Fruit fly (Drosophila melanogaster) Kc167 (cell line): ENCODE measurements around the gene CG46311.

ENCODE experiments used
- Myc ChIP-seq: fragments of >200 bp; optimal IDR thresholded peaks from 2 replicates; lab custom pipeline; 2017; ENCODE audit warnings: missing external identifiers
- Sin3A ChIP-seq: fragments of >200 bp; optimal IDR thresholded peaks from 2 replicates; lab custom pipeline; 2018; ENCODE audit warnings: missing external identifiers
- h ChIP-seq: fragments of >200 bp; optimal IDR thresholded peaks from 3 replicates; lab custom pipeline; 2018; ENCODE audit warnings: missing external identifiers
- insv ChIP-seq: fragments of >200 bp; optimal IDR thresholded peaks from 3 replicates; lab custom pipeline; 2018; ENCODE audit warnings: missing external identifiers
- psq ChIP-seq: fragments of >200 bp; optimal IDR thresholded peaks from 2 replicates; lab custom pipeline; 2017; ENCODE audit warnings: missing external identifiers
- ttk ChIP-seq: sonication (Bioruptor generic); optimal IDR thresholded peaks from 2 replicates; lab custom pipeline; 2017; ENCODE audit warnings: missing external identifiers

The CG46311 gene

DNA sequence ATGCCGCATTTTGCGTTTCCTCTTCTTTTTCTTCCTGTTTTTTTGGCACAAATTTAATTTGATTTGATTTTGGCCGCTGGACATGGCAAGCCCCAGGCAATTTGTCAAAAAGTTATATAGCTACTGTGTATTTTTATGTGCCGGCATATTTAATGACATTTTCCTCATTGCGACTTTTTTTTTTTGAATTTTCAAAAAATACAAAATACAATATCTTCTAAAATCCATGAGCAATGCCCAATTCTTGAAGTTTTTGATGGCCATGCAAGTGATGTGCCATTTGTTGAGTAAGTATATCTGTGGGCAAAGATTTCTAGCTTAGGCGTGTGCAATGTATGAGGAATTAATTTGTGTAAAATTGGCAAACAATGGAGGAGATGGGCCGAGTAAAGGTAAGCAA lies 7.9 kb upstream of the CG46311 start, which contains the start of gene CG11816:
Gene CG11816 (minus strand): TSS at position 101 of the 400 bp plus-strand sequence.
- TF ChIP-seq ttk (lab: Kevin White, UChicago) (no peak), Sin3A (no peak), h (no peak), insv (lab: Kevin White, UChicago) (no peak), psq (lab: Kevin White, UChicago) (no peak), Myc (lab: Kevin White, UChicago) (no peak)

DNA sequence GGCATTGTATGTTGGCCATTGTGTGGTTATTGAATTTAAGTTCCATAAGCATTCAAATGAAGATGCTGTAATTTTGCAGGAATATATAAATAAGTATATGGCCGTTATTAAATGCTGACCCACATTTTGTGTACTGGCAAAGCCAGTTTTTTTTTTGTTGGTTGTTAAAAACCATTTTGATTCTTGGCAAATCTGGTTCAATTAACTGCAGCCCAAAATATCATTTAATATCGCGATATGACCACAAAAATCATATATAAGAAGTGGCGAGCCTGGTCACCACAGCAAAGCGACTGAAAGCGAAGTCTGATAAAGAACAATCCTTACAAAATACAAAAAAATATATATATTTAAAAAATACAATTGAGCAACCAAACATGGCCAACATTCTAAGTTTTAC lies 7.5 kb upstream of the CG46311 start, which contains the start of gene CG32631:
Gene CG32631 (plus strand): TSS at position 301 of the 400 bp plus-strand sequence.
- TF ChIP-seq psq (lab: Kevin White, UChicago) (no peak), Sin3A (no peak), insv (lab: Kevin White, UChicago) (no peak), h (no peak), ttk (lab: Kevin White, UChicago) (no peak), Myc (lab: Kevin White, UChicago) (no peak)

DNA sequence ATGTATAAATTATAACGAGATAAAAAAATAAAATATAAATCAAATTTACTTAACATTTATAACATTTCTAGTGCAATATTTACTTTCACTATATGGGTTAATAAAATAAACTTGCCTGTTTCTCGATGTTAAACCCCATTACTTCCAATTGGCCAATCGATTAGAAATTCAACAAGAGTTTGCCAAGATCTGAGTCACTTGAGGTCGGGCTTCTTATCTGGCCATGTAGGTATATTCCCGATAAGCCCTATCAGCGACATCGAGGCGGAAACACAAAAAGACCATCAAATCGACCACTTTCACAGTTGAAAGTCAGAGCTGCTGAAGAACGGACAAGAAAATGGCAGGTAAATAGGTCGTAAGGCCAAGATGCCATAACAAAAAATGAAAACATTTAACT lies 2.3 kb upstream of the CG46311 start, which contains the start of gene CG32633:
Gene CG32633 (plus strand): TSS at position 301 of the 400 bp plus-strand sequence.
- no peak for TF ChIP-seq Sin3A
- no peak for TF ChIP-seq h
- TF ChIP-seq ttk (lab: Kevin White, UChicago), result no peak
- TF ChIP-seq Myc (lab: Kevin White, UChicago), result no peak
- no peak for TF ChIP-seq insv (lab: Kevin White, UChicago)
- TF ChIP-seq psq (lab: Kevin White, UChicago), result no peak

DNA sequence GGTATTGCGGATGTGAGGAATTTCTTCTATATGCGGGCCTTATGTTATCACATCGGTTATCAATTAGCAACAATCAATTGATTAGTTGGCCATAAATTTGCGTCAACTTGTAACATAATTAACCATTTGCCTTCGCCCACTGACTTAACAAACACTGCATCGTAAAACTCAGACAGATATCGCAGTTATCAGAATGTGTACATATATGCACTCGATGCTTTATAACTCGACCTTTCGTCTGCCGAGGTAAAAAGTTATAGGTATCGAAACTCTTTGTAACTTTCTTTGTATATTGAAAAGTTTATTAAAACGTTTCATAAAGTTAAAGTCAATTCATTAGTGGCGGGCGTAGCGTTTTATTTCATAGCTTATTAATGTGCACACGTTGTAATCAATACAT lies 581 bp upstream of the CG46311 start:
- TF ChIP-seq insv (lab: Kevin White, UChicago), result no peak
- no peak for TF ChIP-seq h
- no peak for TF ChIP-seq ttk (lab: Kevin White, UChicago)

DNA sequence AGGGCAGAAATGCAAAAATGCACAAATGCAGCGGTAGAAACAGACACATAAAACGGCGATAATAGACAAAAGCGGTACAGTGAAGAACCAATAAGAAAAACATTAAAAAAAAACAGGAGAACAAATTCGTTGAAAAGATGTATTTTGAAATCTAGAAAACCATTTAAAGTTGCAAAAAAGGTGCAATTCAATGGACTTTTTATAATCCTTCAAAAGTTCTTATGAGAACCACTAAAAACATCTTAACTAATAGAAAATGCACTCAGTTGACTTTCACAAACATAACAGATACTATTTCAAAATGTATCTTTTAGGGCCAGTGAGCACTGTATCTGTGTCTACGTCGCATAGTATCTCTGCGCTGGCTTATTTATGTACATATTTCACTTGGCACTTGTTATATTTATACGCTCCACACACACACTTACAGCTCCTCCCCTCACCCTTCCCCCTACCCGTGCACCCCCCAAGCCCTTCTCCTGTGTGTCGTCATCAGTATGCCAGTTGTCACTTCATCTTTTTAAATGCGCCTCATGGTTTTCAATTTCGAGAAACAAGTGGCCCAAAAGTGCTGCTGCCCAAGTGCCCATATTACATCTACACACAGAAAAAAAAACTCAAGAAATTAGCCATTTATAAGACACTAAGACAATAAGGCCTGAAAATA lies 2.0 kb downstream of the CG46311 start:
- TF ChIP-seq h (no peak), psq (lab: Kevin White, UChicago) (no peak), insv (lab: Kevin White, UChicago) (no peak), Sin3A (no peak), ttk (lab: Kevin White, UChicago) (no peak), Myc (lab: Kevin White, UChicago) (no peak)

DNA sequence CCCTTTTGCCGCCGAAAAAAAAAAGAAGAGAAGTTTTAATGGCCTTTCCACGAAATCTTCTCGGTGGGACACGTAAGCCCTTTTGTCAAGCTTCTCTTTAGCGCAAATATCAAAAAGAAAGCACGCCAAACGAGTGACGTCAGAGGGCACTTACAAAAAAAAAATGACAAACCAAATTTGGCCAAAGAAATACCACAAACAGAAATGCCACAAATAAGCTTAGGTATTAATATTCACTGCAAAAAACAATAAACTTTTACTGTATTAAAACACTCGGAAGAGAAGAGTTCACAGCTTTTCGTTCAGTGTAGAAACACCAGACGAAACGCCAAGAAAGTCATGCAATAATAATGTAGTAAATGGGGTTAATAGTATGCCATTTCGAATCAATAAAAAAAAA lies 4.5 kb downstream of the CG46311 start:
- TF ChIP-seq h (no peak), ttk (lab: Kevin White, UChicago) (no peak), insv (lab: Kevin White, UChicago) (no peak), Myc (lab: Kevin White, UChicago) (no peak), psq (lab: Kevin White, UChicago) (no peak), Sin3A (no peak)

DNA sequence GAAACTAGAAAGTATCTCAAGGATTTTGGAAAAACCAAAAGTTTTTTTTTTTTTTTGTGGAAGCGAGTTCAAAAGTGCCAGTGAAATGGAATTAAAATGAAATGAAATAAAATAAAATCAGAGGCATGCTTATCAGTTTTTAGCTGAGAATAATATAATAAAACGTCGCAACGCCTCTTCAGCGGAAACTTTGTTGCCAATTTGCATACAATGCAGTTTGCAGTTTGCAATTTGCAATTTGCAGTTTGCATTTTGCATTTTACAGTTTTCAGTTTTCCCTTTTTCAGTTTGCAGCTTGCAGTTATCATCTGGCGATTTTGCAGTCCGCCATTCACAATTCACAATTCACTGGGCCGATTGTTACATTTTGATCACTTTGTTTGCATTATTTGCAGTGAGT lies 5.2 kb downstream of the CG46311 start:
- no peak for TF ChIP-seq ttk (lab: Kevin White, UChicago)
- TF ChIP-seq insv (lab: Kevin White, UChicago), result no peak
- TF ChIP-seq Sin3A, result no peak
- no peak for TF ChIP-seq psq (lab: Kevin White, UChicago)
- TF ChIP-seq h, result no peak
- no peak for TF ChIP-seq Myc (lab: Kevin White, UChicago)

DNA sequence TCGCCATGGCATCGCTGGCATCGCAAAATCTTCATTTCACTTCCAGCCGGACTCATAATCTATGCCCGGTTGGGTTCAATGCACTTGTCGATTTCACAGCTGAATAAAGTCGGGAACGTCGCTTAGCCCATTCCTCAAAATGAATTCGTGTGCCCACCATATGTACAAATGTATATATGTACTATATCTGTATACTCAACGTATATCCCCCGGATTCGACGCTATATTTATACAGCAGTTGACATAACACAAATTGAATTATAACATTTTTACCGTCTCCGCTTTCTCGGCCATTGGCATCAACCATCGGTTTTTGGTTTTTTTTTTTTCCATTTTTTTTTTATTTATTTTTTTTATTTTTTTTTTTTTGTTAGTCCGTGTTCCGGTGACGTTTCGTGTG lies 6.6 kb downstream of the CG46311 start:
- TF ChIP-seq psq (lab: Kevin White, UChicago) (no peak), Sin3A (no peak), ttk (lab: Kevin White, UChicago) (no peak), h (no peak), insv (lab: Kevin White, UChicago) (no peak), Myc (lab: Kevin White, UChicago) (no peak)

DNA sequence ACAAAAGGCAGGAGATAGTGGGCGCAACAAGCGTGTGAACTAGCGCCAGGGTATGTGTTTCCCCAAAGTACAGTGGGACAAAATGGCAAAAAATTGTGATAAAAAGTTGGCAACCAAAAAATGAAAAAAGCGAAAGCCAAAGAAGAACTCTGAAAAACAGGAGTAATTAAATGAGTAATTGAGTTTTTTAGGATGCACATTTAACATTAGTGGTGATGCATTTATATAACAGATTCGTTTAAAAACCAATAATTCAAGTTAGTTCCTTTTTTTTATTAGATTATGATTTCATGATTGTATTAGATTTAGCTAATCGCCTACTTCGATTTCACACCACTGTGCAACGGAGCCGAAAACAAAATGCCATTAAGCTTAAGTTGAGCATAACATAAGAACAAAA lies 8.8 kb downstream of the CG46311 start:
- TF ChIP-seq insv (lab: Kevin White, UChicago), result no peak
- no peak for TF ChIP-seq Sin3A
- TF ChIP-seq psq (lab: Kevin White, UChicago), result no peak
- TF ChIP-seq ttk (lab: Kevin White, UChicago), result no peak
- TF ChIP-seq h, result no peak
- no peak for TF ChIP-seq Myc (lab: Kevin White, UChicago)

DNA sequence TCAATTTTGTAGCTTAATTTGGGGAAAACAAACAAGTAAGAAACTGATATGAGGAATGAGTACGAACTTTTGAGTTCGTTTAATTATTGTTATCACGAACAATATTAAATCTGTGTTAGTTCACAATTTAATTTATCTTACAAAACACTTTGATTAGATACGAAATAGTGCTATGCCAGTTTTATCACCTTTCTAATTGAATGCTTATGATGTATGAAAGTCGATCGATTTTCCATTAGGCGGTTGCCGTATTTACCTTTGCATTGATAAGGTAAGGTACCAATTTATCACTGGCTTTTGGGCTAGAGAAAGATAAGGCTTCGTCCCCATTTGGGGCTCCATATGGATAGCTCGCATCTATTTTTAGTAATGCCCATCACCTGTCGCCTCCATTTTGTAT lies 15.7 kb downstream of the CG46311 start:
- TF ChIP-seq psq (lab: Kevin White, UChicago) (no peak), Sin3A (no peak), Myc (lab: Kevin White, UChicago) (no peak), insv (lab: Kevin White, UChicago) (no peak), h (no peak), ttk (lab: Kevin White, UChicago) (no peak)

DNA sequence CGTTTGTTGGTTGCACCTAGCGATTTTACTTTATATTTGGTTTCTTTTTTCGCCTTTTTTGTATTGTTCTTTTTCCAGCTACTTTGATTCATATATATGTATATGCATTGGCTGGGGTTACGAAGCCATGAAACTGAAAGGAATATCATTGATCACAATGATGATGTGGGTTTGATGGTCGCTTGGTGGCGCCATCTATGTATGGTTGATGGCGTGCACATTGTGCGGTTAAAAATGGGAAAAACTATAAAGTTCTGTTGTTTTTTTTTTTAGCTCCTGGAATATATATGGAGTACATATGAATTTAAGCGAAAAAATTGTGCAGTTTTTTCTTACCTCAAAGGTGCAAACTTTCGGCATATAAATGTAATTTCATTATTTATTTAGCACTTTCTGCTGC lies 23.3 kb downstream of the CG46311 start:
- TF ChIP-seq psq (lab: Kevin White, UChicago) (no peak), Myc (lab: Kevin White, UChicago) (no peak), insv (lab: Kevin White, UChicago) (no peak), ttk (lab: Kevin White, UChicago) (no peak), h (no peak), Sin3A (no peak)

DNA sequence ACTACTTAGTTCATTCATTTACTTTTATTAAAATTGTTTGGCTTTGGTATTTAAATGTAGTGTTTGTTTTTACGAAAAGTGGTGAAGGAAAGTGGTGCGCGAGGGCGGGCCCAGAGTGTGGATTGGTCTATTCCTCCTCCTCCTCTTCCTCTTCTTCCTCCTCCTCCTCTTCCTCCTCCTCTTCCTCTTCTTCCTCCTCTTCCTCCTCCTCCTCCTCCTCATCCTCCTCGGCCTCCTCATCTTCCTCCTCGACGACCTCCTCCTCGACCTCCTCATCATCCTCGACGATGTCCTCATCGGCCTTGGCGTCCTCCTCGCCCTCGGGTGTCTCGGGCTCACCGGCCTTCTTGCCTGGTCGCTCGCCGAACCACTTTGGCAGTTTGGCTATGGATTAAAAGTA lies 30.0 kb downstream of the CG46311 start:
- TF ChIP-seq ttk (lab: Kevin White, UChicago), result no peak
- TF ChIP-seq psq (lab: Kevin White, UChicago), result no peak
- no peak for TF ChIP-seq Sin3A
- TF ChIP-seq insv (lab: Kevin White, UChicago), result no peak
- TF ChIP-seq h, result no peak
- TF ChIP-seq Myc (lab: Kevin White, UChicago), result no peak

DNA sequence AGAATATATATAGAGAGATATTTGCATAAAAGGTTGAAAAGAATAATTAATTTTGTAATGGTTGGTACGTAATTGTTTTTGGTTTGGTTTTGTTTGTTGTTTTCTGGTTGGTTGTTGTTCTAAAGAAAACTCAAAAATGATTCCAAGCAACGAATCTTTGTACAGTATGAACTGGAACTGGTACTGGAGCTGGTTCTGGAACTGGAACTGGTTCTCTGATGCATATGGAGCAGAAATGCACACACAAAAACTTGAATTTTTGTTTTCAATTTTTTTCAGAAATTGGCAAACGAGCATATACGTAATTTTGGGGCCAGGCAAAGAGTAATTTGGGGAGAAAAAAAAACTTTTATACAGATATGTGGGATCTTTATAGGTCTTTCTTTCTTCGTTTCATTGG lies 34.1 kb downstream of the CG46311 start:
- TF ChIP-seq ttk (lab: Kevin White, UChicago) (no peak), Myc (lab: Kevin White, UChicago) (no peak), insv (lab: Kevin White, UChicago) (no peak), psq (lab: Kevin White, UChicago) (no peak), Sin3A (no peak), h (no peak)
